Worm (Caenorhabditis elegans): ENCODE data around the gene C26E6.12.

C26E6.12 gene

DNA sequence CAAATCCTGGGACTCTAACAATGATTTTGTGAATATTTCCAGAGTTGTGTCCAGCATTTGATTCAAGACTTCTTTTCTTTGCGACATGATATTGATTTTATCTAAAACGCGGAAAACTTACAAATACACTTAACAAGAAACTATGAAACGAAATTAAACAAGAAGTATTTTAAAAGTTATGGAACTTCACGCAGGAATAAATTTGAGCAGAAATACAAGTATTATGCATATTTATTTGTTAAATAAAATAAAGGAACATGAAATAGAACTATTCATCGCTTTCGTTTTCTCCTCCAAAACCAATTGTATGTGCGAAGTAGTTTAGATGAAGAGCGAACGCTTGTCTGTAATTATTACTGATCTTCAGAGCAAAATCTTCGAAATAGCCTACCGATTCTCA, 28.3 kb downstream of the C26E6.12 start, which contains the start of gene kbp-2:
Gene kbp-2 (minus strand): TSS at position 101 of the 400 bp plus-strand sequence.
- TF ChIP-seq unc-62 (GFP tag; optimal IDR thresholded peaks at IDR 0.05) (no peak), lin-11 (tag; optimal IDR thresholded peaks at IDR 0.05) (no peak), sem-4 (tag; optimal IDR thresholded peaks at IDR 0.05) (no peak), blmp-1 (tag; optimal IDR thresholded peaks at IDR 0.05; ENCODE audit: insufficient read depth) (no peak), ama-1 (optimal IDR thresholded peaks at IDR 0.05) (no peak), zag-1 (tag; optimal IDR thresholded peaks at IDR 0.05) (no peak), skn-1 (tag; optimal IDR thresholded peaks at IDR 0.05) (no peak), ceh-16 (tag; optimal IDR thresholded peaks at IDR 0.05) (no peak), nhr-237 (tag; optimal IDR thresholded peaks at IDR 0.05) (no peak), nhr-129 (tag; optimal IDR thresholded peaks at IDR 0.05) (no peak), ceh-82 (tag; optimal IDR thresholded peaks at IDR 0.05) (no peak), dmd-4 (tag; optimal IDR thresholded peaks at IDR 0.05) (no peak)

DNA sequence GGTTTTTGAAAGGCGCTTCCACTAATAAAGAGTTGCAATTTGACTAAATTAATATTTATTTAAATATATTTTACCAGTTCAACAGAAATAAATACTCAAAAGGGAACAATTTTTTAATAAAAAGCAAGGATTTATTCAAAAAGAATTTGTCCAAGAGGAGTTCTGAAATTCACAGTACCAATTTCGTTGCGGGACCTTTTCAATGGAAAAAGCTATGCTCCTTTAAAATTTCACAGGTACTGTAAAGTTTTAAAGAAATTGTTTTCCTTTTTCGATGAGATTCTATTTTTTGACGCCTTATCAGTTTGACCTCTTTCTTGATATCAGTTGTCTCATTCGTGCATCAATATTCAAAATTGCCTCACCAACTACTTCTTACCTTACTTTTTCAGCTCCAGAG, 31.8 kb downstream of the C26E6.12 start, which contains the start of gene tag-340:
Gene tag-340 (plus strand): TSS at position 249 of the 400 bp plus-strand sequence.
- TF ChIP-seq fos-1 (tag; optimal IDR thresholded peaks at IDR 0.05) (peak; percentile 28), blmp-1 (tag; optimal IDR thresholded peaks at IDR 0.05; ENCODE audit: insufficient read depth) (no peak), ama-1 (optimal IDR thresholded peaks at IDR 0.05) (no peak), ZK546.5 (tag; optimal IDR thresholded peaks at IDR 0.05) (no peak), Y55F3AM.14 (GFP tag; optimal IDR thresholded peaks at IDR 0.05) (no peak)

DNA sequence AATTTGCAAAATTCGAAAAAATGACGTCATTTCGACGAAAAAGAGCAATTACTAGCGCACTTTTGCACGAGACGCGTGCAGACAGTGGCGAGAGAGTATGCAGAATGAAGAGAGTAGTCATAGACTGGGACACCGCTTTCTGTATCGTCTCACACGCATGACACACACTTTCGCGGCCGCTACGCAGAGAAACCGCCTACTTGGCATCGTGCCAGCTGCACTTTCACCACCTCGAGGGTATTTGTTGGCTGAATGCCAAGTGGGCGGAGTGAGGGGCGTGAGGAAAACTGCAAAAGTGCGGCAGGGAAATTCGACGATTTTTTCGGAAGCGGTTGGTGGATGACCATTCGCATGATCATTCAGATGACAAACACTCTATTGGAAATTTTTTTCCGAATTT, 32.3 kb downstream of the C26E6.12 start:
- TF ChIP-seq F13H6.1 (tag; optimal IDR thresholded peaks at IDR 0.05) (peak; percentile 100), ceh-82 (tag; optimal IDR thresholded peaks at IDR 0.05) (peak; percentile 92), mab-5 (tag; optimal IDR thresholded peaks at IDR 0.05) (peak; percentile 96), snpc-4 (tag; optimal IDR thresholded peaks at IDR 0.05) (peak; percentile 89), aly-2 (tag; optimal IDR thresholded peaks at IDR 0.05) (no peak), nhr-6 (tag; optimal IDR thresholded peaks at IDR 0.05) (peak; percentile 97), unc-55 (GFP tag; optimal IDR thresholded peaks at IDR 0.05) (peak; percentile 99), egl-27 (tag; optimal IDR thresholded peaks at IDR 0.05) (peak; percentile 98), nhr-129 (tag; optimal IDR thresholded peaks at IDR 0.05) (peak; percentile 99), ztf-1 (GFP tag; conservative IDR thresholded peaks at IDR 0.05) (0 out of 2 replicates have a peak, but pooled peaks have one; percentile 58), ceh-16 (tag; optimal IDR thresholded peaks at IDR 0.05) (peak; percentile 99), zag-1 (tag; optimal IDR thresholded peaks at IDR 0.05) (peak; percentile 98), sma-9 (GFP tag; optimal IDR thresholded peaks at IDR 0.05) (peak; percentile 99), sma-9 (tag; optimal IDR thresholded peaks at IDR 0.05) (no peak), peb-1 (tag; optimal IDR thresholded peaks at IDR 0.05) (peak; percentile 41), nhr-12 (tag; optimal IDR thresholded peaks at IDR 0.05) (peak; percentile 65), fos-1 (tag; optimal IDR thresholded peaks at IDR 0.05) (peak; percentile 100), blmp-1 (tag; optimal IDR thresholded peaks at IDR 0.05; ENCODE audit: insufficient read depth) (peak; percentile 99), ztf-11 (tag; optimal IDR thresholded peaks at IDR 0.05) (no peak), mbf-1 (tag; optimal IDR thresholded peaks at IDR 0.05) (no peak), nhr-237 (tag; optimal IDR thresholded peaks at IDR 0.05) (peak; percentile 87), nhr-23 (tag; optimal IDR thresholded peaks at IDR 0.05) (no peak), crh-2 (tag; optimal IDR thresholded peaks at IDR 0.05) (peak; percentile 99), skn-1 (tag; optimal IDR thresholded peaks at IDR 0.05) (peak; percentile 41), nhr-10 (tag; optimal IDR thresholded peaks at IDR 0.05) (peak; percentile 86), unc-39 (tag; optimal IDR thresholded peaks at IDR 0.05) (no peak), sem-4 (tag; optimal IDR thresholded peaks at IDR 0.05) (peak; percentile 99), alr-1 (tag; optimal IDR thresholded peaks at IDR 0.05) (peak; percentile 67), elt-1 (tag; optimal IDR thresholded peaks at IDR 0.05) (peak; percentile 19), lin-39 (tag; optimal IDR thresholded peaks at IDR 0.05) (peak; percentile 77), lsy-2 (tag; optimal IDR thresholded peaks at IDR 0.05) (peak; percentile 94 to 97), R02D3.7 (tag; optimal IDR thresholded peaks at IDR 0.05) (peak; percentile 69), Y55F3AM.14 (GFP tag; optimal IDR thresholded peaks at IDR 0.05) (peak; percentile 99), lin-11 (tag; optimal IDR thresholded peaks at IDR 0.05) (peak; percentile 99), dmd-4 (tag; optimal IDR thresholded peaks at IDR 0.05) (peak; percentile 68), ama-1 (optimal IDR thresholded peaks at IDR 0.05) (peak; percentile 36), nhr-11 (tag; optimal IDR thresholded peaks at IDR 0.05) (no peak), nhr-25 (tag; optimal IDR thresholded peaks at IDR 0.05) (peak; percentile 99), ztf-4 (tag; optimal IDR thresholded peaks at IDR 0.05) (peak; percentile 99), nhr-21 (tag; optimal IDR thresholded peaks at IDR 0.05) (peak; percentile 99), unc-62 (GFP tag; optimal IDR thresholded peaks at IDR 0.05) (peak; percentile 95), nhr-77 (tag; optimal IDR thresholded peaks at IDR 0.05) (peak; percentile 89), sma-3 (GFP tag; optimal IDR thresholded peaks at IDR 0.05) (peak; percentile 100), mdl-1 (tag; optimal IDR thresholded peaks at IDR 0.05) (peak; percentile 94 to 99), C34F6.9 (tag; optimal IDR thresholded peaks at IDR 0.05) (peak; percentile 99), lin-13 (GFP tag; optimal IDR thresholded peaks at IDR 0.05) (peak; percentile 98), gmeb-1 (tag; optimal IDR thresholded peaks at IDR 0.05) (peak; percentile 93)
